Worm (Caenorhabditis elegans): Measurements from ENCODE around the gene ZK1127.4.

DNA sequence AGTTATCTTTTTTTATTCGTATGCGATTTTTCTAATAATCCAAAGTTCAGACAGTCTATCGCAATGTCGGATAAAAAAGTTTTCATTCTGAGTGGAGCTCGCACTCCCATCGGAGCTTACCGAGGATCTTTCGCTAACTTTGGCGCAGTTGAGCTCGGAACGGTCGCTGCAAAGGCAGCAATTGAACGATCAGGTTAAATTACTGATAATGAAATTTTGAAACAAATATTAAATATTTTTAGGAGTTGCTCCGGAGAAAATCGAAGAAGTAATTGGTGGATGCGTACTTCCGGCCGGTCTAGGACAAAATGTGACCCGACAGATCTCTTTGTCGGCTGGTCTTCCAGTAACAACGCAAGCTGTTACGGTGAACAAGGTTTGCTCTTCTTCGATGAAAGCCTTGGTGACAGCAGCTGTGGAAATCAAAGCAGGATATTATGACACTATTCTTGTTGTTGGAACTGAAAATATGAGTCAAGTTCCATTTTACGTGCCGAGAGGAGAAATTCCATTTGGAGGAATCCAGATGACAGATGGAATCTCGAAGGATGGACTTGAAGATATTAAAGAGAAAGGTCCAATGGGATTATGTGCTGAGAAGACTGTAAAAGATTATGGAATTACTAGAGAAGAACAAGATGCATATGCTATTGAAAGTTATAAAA, 21.9 kb downstream of the ZK1127.4 start, which contains the start of gene T02G5.7:
- TF ChIP-seq aha-1 (tag; optimal IDR thresholded peaks at IDR 0.05) (no peak), ceh-8 (GFP tag; optimal IDR thresholded peaks at IDR 0.05) (no peak), blmp-1 (tag; optimal IDR thresholded peaks at IDR 0.05) (no peak), tbx-2 (tag; optimal IDR thresholded peaks at IDR 0.05) (no peak), ces-1 (GFP tag; optimal IDR thresholded peaks at IDR 0.05) (no peak)

All from whole organism, L1 larva.